Fruit fly (Drosophila melanogaster) whole organism, embryonic: ENCODE data around the gene CG1986.

Experiments used
- Ada2b ChIP-seq: fragments of 200-800 bp; sonication (Bioruptor generic); IDR thresholded peaks from 2 replicates; pipeline ENCODE4 v1.3.6; 2022; ENCODE audit warnings: missing biosample characterization, missing genetic modification characterization
- Atf3 ChIP-seq: fragments of 200-800 bp; sonication (Bioruptor generic); optimal IDR thresholded peaks from 3 replicates; lab custom pipeline; 2016; ENCODE audit warnings: missing biosample characterization, missing genetic modification characterization
- CG12659 ChIP-seq: fragments of 200-800 bp; sonication (Bioruptor generic); optimal IDR thresholded peaks from 3 replicates; lab custom pipeline; 2017; ENCODE audit warnings: mild to moderate bottlenecking, missing biosample characterization, missing genetic modification reagents, missing genetic modification characterization
- CG14965 ChIP-seq: fragments of 200-800 bp; sonication (Bioruptor generic); optimal IDR thresholded peaks from 2 replicates; lab custom pipeline; 2016; ENCODE audit warnings: missing biosample characterization, missing genetic modification characterization, borderline replicate concordance
- CG15601 ChIP-seq: fragments of 200-800 bp; sonication (Bioruptor generic); optimal IDR thresholded peaks from 3 replicates; lab custom pipeline; 2019; ENCODE audit warnings: missing biosample characterization, mild to moderate bottlenecking, missing genetic modification characterization, moderate library complexity
- CG16813 ChIP-seq: fragments of 200-800 bp; sonication (Bioruptor generic); IDR thresholded peaks from 3 replicates; pipeline ENCODE4 v1.3.6; 2022; ENCODE audit warnings: missing biosample characterization, missing genetic modification characterization; ENCODE audit not compliant: partially characterized antibody
- CG17829 ChIP-seq: fragments of 200-800 bp; optimal IDR thresholded peaks from 2 replicates; lab custom pipeline; 2019; ENCODE audit warnings: missing biosample characterization, mild to moderate bottlenecking, missing genetic modification characterization, moderate library complexity
- CG1792 ChIP-seq: fragments of 200-800 bp; sonication (Bioruptor generic); optimal IDR thresholded peaks from 2 replicates; lab custom pipeline; 2016; ENCODE audit warnings: missing biosample characterization, missing genetic modification characterization
- CG32532 ChIP-seq: fragments of 200-800 bp; sonication (Bioruptor generic); IDR thresholded peaks from 2 replicates; pipeline ENCODE4 v1.3.6; 2022; ENCODE audit warnings: missing biosample characterization, missing genetic modification characterization
- CG33213 ChIP-seq: fragments of 200-800 bp; sonication (Bioruptor generic); optimal IDR thresholded peaks from 3 replicates; lab custom pipeline; 2016; ENCODE audit warnings: missing biosample characterization, missing genetic modification characterization
- CG3407 ChIP-seq: fragments of 200-800 bp; sonication (Bioruptor generic); optimal IDR thresholded peaks from 2 replicates; lab custom pipeline; 2018; ENCODE audit warnings: missing biosample characterization, mild to moderate bottlenecking, missing genetic modification characterization
- CG4328 ChIP-seq: fragments of 200-800 bp; sonication (Bioruptor generic); optimal IDR thresholded peaks from 3 replicates; lab custom pipeline; 2017; ENCODE audit warnings: missing biosample characterization, missing genetic modification reagents, missing genetic modification characterization
- CG4360 ChIP-seq: fragments of 200-800 bp; sonication (Bioruptor generic); IDR thresholded peaks from 2 replicates; pipeline ENCODE4 v1.3.6; 2022; ENCODE audit warnings: missing biosample characterization, missing genetic modification characterization
- CG4617 ChIP-seq: fragments of 200-800 bp; sonication (Bioruptor generic); optimal IDR thresholded peaks from 3 replicates; lab custom pipeline; 2016; ENCODE audit warnings: missing biosample characterization, missing genetic modification characterization, borderline replicate concordance
- CG6654 ChIP-seq: fragments of 200-800 bp; sonication (Bioruptor generic); optimal IDR thresholded peaks from 2 replicates; lab custom pipeline; 2017; ENCODE audit warnings: missing biosample characterization, mild to moderate bottlenecking, missing genetic modification characterization
- CG8359 ChIP-seq: fragments of 200-800 bp; sonication (Bioruptor generic); optimal IDR thresholded peaks from 2 replicates; lab custom pipeline; 2017; ENCODE audit warnings: missing biosample characterization, mild to moderate bottlenecking, missing genetic modification characterization, borderline replicate concordance
- CG9932 ChIP-seq: fragments of 200-800 bp; sonication (Bioruptor generic); IDR thresholded peaks from 2 replicates; pipeline ENCODE4 v1.3.6; 2022; ENCODE audit warnings: missing biosample characterization, missing genetic modification characterization
- CrebB ChIP-seq: fragments of 200-800 bp; sonication (Bioruptor generic); optimal IDR thresholded peaks from 3 replicates; lab custom pipeline; 2018; ENCODE audit warnings: missing biosample characterization, mild to moderate bottlenecking, missing genetic modification characterization
- Ets65A ChIP-seq: fragments of 200-800 bp; sonication (Bioruptor generic); peaks from one replicate; lab custom pipeline; 2016; ENCODE audit warnings: missing biosample characterization, missing genetic modification characterization
- Hr78 ChIP-seq, 2 experiments: fragments of 200-800 bp in 1 of 2; fragments of >200 bp in 1 of 2; sonication (Bioruptor generic) in 1 of 2; optimal IDR thresholded peaks; 2 replicates each; lab custom pipeline; 2017 to 2019; ENCODE audit warnings: missing biosample characterization in 2 of 2, missing genetic modification characterization in 2 of 2, mild to moderate bottlenecking in 1 of 2, moderate library complexity in 1 of 2
- Lim3 ChIP-seq: fragments of 200-800 bp; sonication (Bioruptor generic); IDR thresholded peaks from 2 replicates; pipeline ENCODE4 v1.3.6; 2022; ENCODE audit warnings: missing biosample characterization, missing genetic modification characterization
- Ptx1 ChIP-seq: fragments of 200-800 bp; sonication (Bioruptor generic); IDR thresholded peaks from 2 replicates; pipeline ENCODE4 v1.3.6; 2022; ENCODE audit warnings: missing biosample characterization, missing genetic modification characterization
- Rx ChIP-seq: fragments of 200-800 bp; sonication (Bioruptor generic); IDR thresholded peaks from 2 replicates; pipeline ENCODE4 v1.3.6; 2022; ENCODE audit warnings: missing biosample characterization, missing genetic modification characterization
- Six4 ChIP-seq: fragments of 200-800 bp; sonication (Bioruptor generic); optimal IDR thresholded peaks from 2 replicates; lab custom pipeline; 2016; ENCODE audit warnings: missing biosample characterization, missing genetic modification characterization
- Sry-β ChIP-seq: fragments of 200-800 bp; sonication (Bioruptor generic); optimal IDR thresholded peaks from 2 replicates; lab custom pipeline; 2018; ENCODE audit warnings: missing biosample characterization, mild to moderate bottlenecking, missing genetic modification characterization, moderate library complexity
- Ssrp ChIP-seq: fragments of 200-800 bp; sonication (Bioruptor generic); optimal IDR thresholded peaks from 2 replicates; lab custom pipeline; 2018; ENCODE audit warnings: missing biosample characterization, mild to moderate bottlenecking, missing genetic modification characterization, moderate library complexity
- ab ChIP-seq: fragments of 200-800 bp; sonication (Bioruptor generic); optimal IDR thresholded peaks from 2 replicates; lab custom pipeline; 2016; ENCODE audit warnings: missing biosample characterization, missing genetic modification characterization
- ac ChIP-seq: fragments of 200-800 bp; sonication (Bioruptor generic); optimal IDR thresholded peaks from 3 replicates; lab custom pipeline; 2017; ENCODE audit warnings: missing biosample characterization, mild to moderate bottlenecking, missing genetic modification characterization
- aop ChIP-seq: fragments of 200-800 bp; sonication (Bioruptor generic); IDR thresholded peaks from 2 replicates; pipeline ENCODE4 v1.3.6; 2022; ENCODE audit warnings: missing biosample characterization, missing genetic modification characterization
- ara ChIP-seq: fragments of 200-800 bp; sonication (Bioruptor generic); IDR thresholded peaks from 2 replicates; pipeline ENCODE4 v1.3.6; 2022; ENCODE audit warnings: missing biosample characterization, missing genetic modification characterization
- bcd ChIP-seq: fragments of 200-800 bp; sonication (Bioruptor generic); optimal IDR thresholded peaks from 2 replicates; lab custom pipeline; 2017; ENCODE audit warnings: missing biosample characterization, mild to moderate bottlenecking, missing genetic modification characterization
- cas ChIP-seq: fragments of 200-800 bp; sonication (Bioruptor generic); IDR thresholded peaks from 2 replicates; pipeline ENCODE4 v1.3.6; 2022; ENCODE audit warnings: missing biosample characterization, missing genetic modification characterization
- ci ChIP-seq: fragments of 200-800 bp; sonication (Bioruptor generic); IDR thresholded peaks from 3 replicates; pipeline ENCODE4 v1.3.6; 2022; ENCODE audit warnings: missing biosample characterization, missing genetic modification characterization
- da ChIP-seq: fragments of 200-800 bp; sonication (Bioruptor generic); optimal IDR thresholded peaks from 2 replicates; lab custom pipeline; 2016; ENCODE audit warnings: missing biosample characterization, missing genetic modification characterization
- danr ChIP-seq: fragments of 200-800 bp; sonication (Bioruptor generic); IDR thresholded peaks from 2 replicates; pipeline ENCODE4 v1.3.6; 2022; ENCODE audit warnings: missing biosample characterization, missing genetic modification characterization
- ems ChIP-seq: fragments of 200-800 bp; sonication (Bioruptor generic); optimal IDR thresholded peaks from 3 replicates; lab custom pipeline; 2016; ENCODE audit warnings: missing biosample characterization, missing genetic modification characterization
- exex ChIP-seq: fragments of 200-800 bp; sonication (Bioruptor generic); optimal IDR thresholded peaks from 4 replicates; lab custom pipeline; 2018; ENCODE audit warnings: missing biosample characterization, mild to moderate bottlenecking, missing genetic modification characterization, moderate library complexity
- grau ChIP-seq: fragments of 200-800 bp; optimal IDR thresholded peaks from 3 replicates; lab custom pipeline; 2019; ENCODE audit warnings: missing biosample characterization, mild to moderate bottlenecking, missing genetic modification characterization, moderate library complexity
- gro ChIP-seq: fragments of 200-800 bp; sonication (Bioruptor generic); optimal IDR thresholded peaks from 2 replicates; lab custom pipeline; 2016; ENCODE audit warnings: missing biosample characterization, missing genetic modification characterization
- gsb-n ChIP-seq: fragments of 200-800 bp; sonication (Bioruptor generic); optimal IDR thresholded peaks from 3 replicates; lab custom pipeline; 2018; ENCODE audit warnings: missing biosample characterization, mild to moderate bottlenecking, missing genetic modification characterization
- ind ChIP-seq: fragments of 200-800 bp; sonication (Bioruptor generic); optimal IDR thresholded peaks from 3 replicates; lab custom pipeline; 2016; ENCODE audit warnings: missing biosample characterization, missing genetic modification characterization
- lov ChIP-seq, 2 experiments: fragments of 200-800 bp in 1 of 2; fragments of >200 bp in 1 of 2; sonication (Bioruptor generic) in 1 of 2; IDR thresholded peaks in 1 of 2; optimal IDR thresholded peaks in 1 of 2; 2 replicates in 1 of 2; 3 replicates in 1 of 2; pipeline versions ENCODE4 v1.3.6 to Lab custom; 2017 to 2022; ENCODE audit warnings: missing biosample characterization in 1 of 2, missing genetic modification characterization in 1 of 2
- maf-S ChIP-seq: fragments of 200-800 bp; sonication (Bioruptor generic); optimal IDR thresholded peaks from 2 replicates; lab custom pipeline; 2016; ENCODE audit warnings: missing biosample characterization, missing genetic modification characterization
- pros ChIP-seq: fragments of 200-800 bp; sonication (Bioruptor generic); optimal IDR thresholded peaks from 3 replicates; lab custom pipeline; 2019; ENCODE audit warnings: missing biosample characterization, mild to moderate bottlenecking, missing genetic modification characterization, moderate library complexity
- row ChIP-seq: fragments of 200-800 bp; sonication (Bioruptor generic); IDR thresholded peaks from 3 replicates; pipeline ENCODE4 v1.3.6; 2022; ENCODE audit warnings: missing biosample characterization, missing genetic modification characterization
- schlank ChIP-seq: fragments of 200-800 bp; sonication (Bioruptor generic); optimal IDR thresholded peaks from 2 replicates; lab custom pipeline; 2018; ENCODE audit warnings: missing biosample characterization, mild to moderate bottlenecking, missing genetic modification characterization
- so ChIP-seq: fragments of 200-800 bp; sonication (Bioruptor generic); IDR thresholded peaks from 3 replicates; pipeline ENCODE4 v1.3.6; 2022; ENCODE audit warnings: missing biosample characterization, missing genetic modification characterization
- ssp ChIP-seq: fragments of 200-800 bp; sonication (Bioruptor generic); IDR thresholded peaks from 2 replicates; pipeline ENCODE4 v1.3.6; 2022; ENCODE audit warnings: missing biosample characterization, missing genetic modification characterization
- stc ChIP-seq: fragments of 200-800 bp; sonication (Bioruptor generic); IDR thresholded peaks from 2 replicates; pipeline ENCODE4 v1.3.6; 2022; ENCODE audit warnings: missing biosample characterization, missing genetic modification characterization
- unpg ChIP-seq: fragments of 200-800 bp; sonication (Bioruptor generic); optimal IDR thresholded peaks from 3 replicates; lab custom pipeline; 2018; ENCODE audit warnings: missing biosample characterization, mild to moderate bottlenecking, missing genetic modification characterization, moderate library complexity
- zf30C ChIP-seq: fragments of 200-800 bp; sonication (Bioruptor generic); optimal IDR thresholded peaks from 3 replicates; lab custom pipeline; 2018; ENCODE audit warnings: missing biosample characterization, mild to moderate bottlenecking, missing genetic modification characterization

CG1986 gene

dm6 chrX:9911751-9912150 lies 825 bp upstream of the CG1986 start (continued):
- no peak for TF ChIP-seq danr (GFP tag; lab: Robert Waterston, UW)
- TF ChIP-seq Lim3 = no peak
- TF ChIP-seq ara (GFP tag; lab: Robert Waterston, UW) = no peak
- TF ChIP-seq stc (GFP tag; lab: Robert Waterston, UW) = no peak
- TF ChIP-seq CG6654 = no peak
- TF ChIP-seq CG15601 (tag; lab: Kevin White, UChicago) = peak; percentile 22
- TF ChIP-seq CG17829 (tag; lab: Kevin White, UChicago) = peak; percentile 21
- no peak for TF ChIP-seq so (GFP tag; lab: Robert Waterston, UW)
- no peak for TF ChIP-seq CrebB
- no peak for TF ChIP-seq lov (optimal IDR thresholded peaks at IDR 0.05; lab: Kevin White, UChicago)
- TF ChIP-seq lov (GFP tag; IDR thresholded peaks at IDR 0.05; lab: Robert Waterston, UW) = no peak
- peak; percentile 34; the same call in 1 of the 2 replicates for TF ChIP-seq ssp (GFP tag; lab: Robert Waterston, UW)
- TF ChIP-seq CG4328 = no peak
- TF ChIP-seq aop (GFP tag; lab: Robert Waterston, UW) = no peak
- no peak for TF ChIP-seq CG16813 (GFP tag; lab: Robert Waterston, UW)
- TF ChIP-seq CG3407 (GFP tag; lab: Kevin White, UChicago) = no peak
- no peak for TF ChIP-seq gro
- TF ChIP-seq grau (tag; lab: Kevin White, UChicago) = peak; percentile 5
- peak; percentile 53 for TF ChIP-seq Ets65A (GFP tag; lab: Kevin White, UChicago)
- no peak for TF ChIP-seq CG4617 (GFP tag; lab: Kevin White, UChicago)
- TF ChIP-seq ac (GFP tag; lab: Kevin White, UChicago) = no peak
- TF ChIP-seq ab = no peak
- 0 out of 3 replicates have a peak, but pooled peaks have one; percentile 30 for TF ChIP-seq row (GFP tag; lab: Robert Waterston, UW)
- peak; percentile 13 for TF ChIP-seq bcd (GFP tag; lab: Kevin White, UChicago)
- no peak for TF ChIP-seq CG33213 (GFP tag; lab: Kevin White, UChicago)
- TF ChIP-seq Rx = no peak
- TF ChIP-seq gsb-n = no peak
- no peak for TF ChIP-seq maf-S (GFP tag; lab: Kevin White, UChicago)
- TF ChIP-seq Hr78 (GFP tag; optimal IDR thresholded peaks at IDR 0.05; lab: Kevin White, UChicago) = peak in 1 of 2 experiments; percentile 64
- TF ChIP-seq ems (GFP tag; lab: Kevin White, UChicago) = no peak
- no peak for TF ChIP-seq Ssrp (tag; lab: Kevin White, UChicago)
- TF ChIP-seq da = no peak
- TF ChIP-seq pros (GFP tag; lab: Kevin White, UChicago) = no peak
- TF ChIP-seq Atf3 (GFP tag; lab: Kevin White, UChicago) = no peak
- peak; percentile 44; the same call in 1 of the 2 replicates for TF ChIP-seq Ptx1
- TF ChIP-seq zf30C (GFP tag; lab: Kevin White, UChicago) = no peak
- no peak for TF ChIP-seq CG14965
- peak; percentile 17 for TF ChIP-seq ind (GFP tag; lab: Kevin White, UChicago)
- no peak for TF ChIP-seq CG4360
- TF ChIP-seq CG1792 (GFP tag; lab: Kevin White, UChicago) = no peak
- peak; percentile 70; the same call in 2 of the 3 replicates for TF ChIP-seq ci
- peak; percentile 48 for TF ChIP-seq unpg (GFP tag; lab: Kevin White, UChicago)
- no peak for TF ChIP-seq cas (GFP tag; lab: Robert Waterston, UW)
- TF ChIP-seq Ada2b (GFP tag; lab: Robert Waterston, UW) = peak; percentile 38; the same call in 1 of the 2 replicates
- no peak for TF ChIP-seq exex (tag; lab: Kevin White, UChicago)
- no peak for TF ChIP-seq Six4 (GFP tag; lab: Kevin White, UChicago)
- TF ChIP-seq Sry-β (GFP tag; lab: Kevin White, UChicago) = no peak
- TF ChIP-seq CG8359 = no peak
- TF ChIP-seq CG9932 (GFP tag; lab: Robert Waterston, UW) = no peak
- no peak for TF ChIP-seq schlank (tag; lab: Kevin White, UChicago)
- TF ChIP-seq CG32532 (GFP tag; lab: Robert Waterston, UW) = no peak
- no peak for TF ChIP-seq CG12659
